Fruit fly (Drosophila melanogaster): ENCODE data around the gene betaggt-I.
A peak's percentile ranks its signal among the peaks of the same experiment; 100 is the strongest.

Gene betaggt-I

dm6 chr2L:4930541-4930940 lies 14.8 kb upstream of the betaggt-I start (continued):
- TF ChIP-seq lab (GFP tag; optimal IDR thresholded peaks at IDR 0.05) (peak; percentile 34), CG12299 (tag; optimal IDR thresholded peaks at IDR 0.05) (no peak), lov (optimal IDR thresholded peaks at IDR 0.05) (no peak), lov (GFP tag; IDR thresholded peaks at IDR 0.05) (no peak), ara (GFP tag; IDR thresholded peaks at IDR 0.05) (peak; percentile 39; the same call in 1 of the 2 replicates), tap (tag; optimal IDR thresholded peaks at IDR 0.05) (peak; percentile 8), Nf-YB (GFP tag; optimal IDR thresholded peaks at IDR 0.05) (no peak), lilli (GFP tag; optimal IDR thresholded peaks at IDR 0.05) (no peak), dpn (GFP tag; optimal IDR thresholded peaks at IDR 0.05) (no peak), Dbx (GFP tag; IDR thresholded peaks at IDR 0.05) (no peak), CG4328 (GFP tag; optimal IDR thresholded peaks at IDR 0.05) (no peak), E2f1 (GFP tag; IDR thresholded peaks at IDR 0.05) (peak; percentile 15; the same call in 1 of the 2 replicates), sens (GFP tag) (peak; percentile 83), zf30C (GFP tag; optimal IDR thresholded peaks at IDR 0.05) (no peak), gsb (GFP tag; IDR thresholded peaks at IDR 0.05) (no peak), ap (GFP tag; IDR thresholded peaks at IDR 0.05) (no peak), Oli (tag; optimal IDR thresholded peaks at IDR 0.05) (peak; percentile 19), CG3726 (GFP tag; IDR thresholded peaks at IDR 0.05) (no peak), H15 (GFP tag; IDR thresholded peaks at IDR 0.05) (no peak), CG14441 (GFP tag; IDR thresholded peaks at IDR 0.05) (no peak), ro (GFP tag; IDR thresholded peaks at IDR 0.05) (no peak), dmrt99B (tag; optimal IDR thresholded peaks at IDR 0.05) (peak; percentile 11), Ptx1 (GFP tag; IDR thresholded peaks at IDR 0.05) (no peak), slp2 (GFP tag; optimal IDR thresholded peaks at IDR 0.05) (no peak), HLH3B (GFP tag; IDR thresholded peaks at IDR 0.05) (no peak), Fer1 (GFP tag; optimal IDR thresholded peaks at IDR 0.05) (no peak), sd (tag; optimal IDR thresholded peaks at IDR 0.05) (no peak), CG16815 (GFP tag; optimal IDR thresholded peaks at IDR 0.05) (no peak), Optix (GFP tag; IDR thresholded peaks at IDR 0.05) (no peak), Xbp1 (GFP tag; optimal IDR thresholded peaks at IDR 0.05) (no peak), gem (tag; optimal IDR thresholded peaks at IDR 0.05) (peak; percentile 49), Eip74EF (GFP tag; optimal IDR thresholded peaks at IDR 0.05) (no peak), repo (GFP tag; optimal IDR thresholded peaks at IDR 0.05) (no peak), gce (GFP tag; IDR thresholded peaks at IDR 0.05) (no peak), Trl (optimal IDR thresholded peaks at IDR 0.05) (no peak), Trl (GFP tag; optimal IDR thresholded peaks at IDR 0.05) (no peak), Hey (tag; optimal IDR thresholded peaks at IDR 0.05) (no peak), CG15514 (GFP tag; optimal IDR thresholded peaks at IDR 0.05) (no peak), eve (GFP tag; optimal IDR thresholded peaks at IDR 0.05) (no peak), MBD-R2 (GFP tag; IDR thresholded peaks at IDR 0.05) (no peak), Scr (GFP tag; IDR thresholded peaks at IDR 0.05; ENCODE audit: partially characterized antibody) (no peak), CG2199 (GFP tag; IDR thresholded peaks at IDR 0.05) (no peak), CG3163 (GFP tag; optimal IDR thresholded peaks at IDR 0.05) (no peak), vfl (GFP tag; optimal IDR thresholded peaks at IDR 0.05) (no peak), CG7987 (GFP tag; optimal IDR thresholded peaks at IDR 0.05) (no peak), bigmax (GFP tag; optimal IDR thresholded peaks at IDR 0.05) (no peak), CG13424 (tag; optimal IDR thresholded peaks at IDR 0.05) (peak; percentile 26), nau (GFP tag; optimal IDR thresholded peaks at IDR 0.05) (no peak), gcm2 (GFP tag; optimal IDR thresholded peaks at IDR 0.05) (no peak), CG2202 (tag; optimal IDR thresholded peaks at IDR 0.05) (no peak), Doc2 (GFP tag; IDR thresholded peaks at IDR 0.05) (no peak), Gug (GFP tag; IDR thresholded peaks at IDR 0.05) (no peak), Elba2 (GFP tag; optimal IDR thresholded peaks at IDR 0.05) (no peak)

Measured in whole organism, embryonic.